Worm (Caenorhabditis elegans) whole organism, L3 larva: ENCODE data around the gene srbc-14.

Experiments used
- ZK546.5 ChIP-seq: sonication (generic microtip); optimal IDR thresholded peaks from 2 replicates; lab custom pipeline; 2017; ENCODE audit warnings: missing biosample characterization, missing genetic modification characterization
- aly-2 ChIP-seq: fragments of 150-350 bp; optimal IDR thresholded peaks from 2 replicates; lab custom pipeline; 2014; ENCODE audit warnings: missing biosample characterization, missing genetic modification characterization
- ama-1 ChIP-seq: fragments of 150-350 bp; optimal IDR thresholded peaks from 2 replicates; lab custom pipeline; 2018
- ceh-16 ChIP-seq: sonication (generic microtip); optimal IDR thresholded peaks from 2 replicates; lab custom pipeline; 2017; ENCODE audit warnings: missing biosample characterization, missing genetic modification characterization
- ceh-9 ChIP-seq: sonication (generic microtip); optimal IDR thresholded peaks from 2 replicates; lab custom pipeline; 2018; ENCODE audit warnings: missing biosample characterization, missing genetic modification characterization
- daf-12 ChIP-seq: fragments of 150-350 bp; optimal IDR thresholded peaks from 2 replicates; lab custom pipeline; 2014; ENCODE audit warnings: missing biosample characterization, missing genetic modification reagents, missing genetic modification characterization
- egl-27 ChIP-seq: sonication (generic microtip); optimal IDR thresholded peaks from 4 replicates; lab custom pipeline; 2017; ENCODE audit warnings: missing biosample characterization, missing genetic modification reagents, missing genetic modification characterization
- egl-5 ChIP-seq: fragments of 150-350 bp; optimal IDR thresholded peaks from 2 replicates; lab custom pipeline; 2017; ENCODE audit warnings: missing biosample characterization, missing genetic modification reagents, missing genetic modification characterization, inconsistent platforms
- elt-2 ChIP-seq: sonication (generic microtip); optimal IDR thresholded peaks from 2 replicates; lab custom pipeline; 2016; ENCODE audit warnings: missing genetic modification reagents, mild to moderate bottlenecking, missing genetic modification characterization, missing compliant biosample characterization
- elt-3 ChIP-seq, 3 experiments: fragments of 150-350 bp in 1 of 3; sonication (generic microtip) in 2 of 3; optimal IDR thresholded peaks; 2 replicates in 2 of 3; 4 replicates in 1 of 3; lab custom pipeline; 2014 to 2017; ENCODE audit warnings: missing biosample characterization in 3 of 3, missing genetic modification characterization in 3 of 3
- eor-1 ChIP-seq, 2 experiments: fragments of 150-350 bp; optimal IDR thresholded peaks; 2 replicates each; lab custom pipeline; 2014 to 2018; ENCODE audit warnings: missing biosample characterization in 2 of 2, missing genetic modification characterization in 2 of 2
- fkh-10 ChIP-seq: sonication (generic microtip); optimal IDR thresholded peaks from 2 replicates; lab custom pipeline; 2017; ENCODE audit warnings: missing biosample characterization, missing genetic modification reagents, missing genetic modification characterization
- fkh-2 ChIP-seq: fragments of 150-350 bp; optimal IDR thresholded peaks from 2 replicates; lab custom pipeline; 2014; ENCODE audit warnings: missing biosample characterization, missing genetic modification reagents, missing genetic modification characterization
- hmg-11 ChIP-seq: sonication (generic microtip); optimal IDR thresholded peaks from 2 replicates; lab custom pipeline; 2016; ENCODE audit warnings: missing genetic modification characterization, missing compliant biosample characterization
- jun-1 ChIP-seq: fragments of 150-350 bp; optimal IDR thresholded peaks from 2 replicates; lab custom pipeline; 2014; ENCODE audit warnings: missing biosample characterization, missing genetic modification reagents, missing genetic modification characterization
- lin-39 ChIP-seq: fragments of 150-350 bp; optimal IDR thresholded peaks from 2 replicates; lab custom pipeline; 2018; ENCODE audit warnings: missing biosample characterization, missing genetic modification reagents, missing genetic modification characterization
- lsy-12 ChIP-seq: sonication (generic microtip); optimal IDR thresholded peaks from 2 replicates; lab custom pipeline; 2016; ENCODE audit warnings: mild to moderate bottlenecking, missing genetic modification characterization, missing compliant biosample characterization
- mdl-1 ChIP-seq: fragments of 150-350 bp; optimal IDR thresholded peaks from 2 replicates; lab custom pipeline; 2014; ENCODE audit warnings: missing biosample characterization, missing genetic modification characterization
- mml-1 ChIP-seq: fragments of 150-350 bp; sonication (generic microtip); optimal IDR thresholded peaks from 3 replicates; lab custom pipeline; 2014; ENCODE audit warnings: missing biosample characterization, missing genetic modification characterization
- nfya-1 ChIP-seq: sonication (generic microtip); optimal IDR thresholded peaks from 2 replicates; lab custom pipeline; 2017; ENCODE audit warnings: missing genetic modification characterization, mild to moderate bottlenecking, missing compliant biosample characterization, antibody characterized with exemption, moderate library complexity; ENCODE audit not compliant: insufficient read depth
- nhr-11 ChIP-seq: fragments of 150-350 bp; optimal IDR thresholded peaks from 2 replicates; lab custom pipeline; 2014; ENCODE audit warnings: missing biosample characterization, missing genetic modification characterization
- nhr-12 ChIP-seq: fragments of 150-350 bp; optimal IDR thresholded peaks from 2 replicates; lab custom pipeline; 2014; ENCODE audit warnings: missing biosample characterization, missing genetic modification characterization
- nhr-237 ChIP-seq: fragments of 150-350 bp; optimal IDR thresholded peaks from 2 replicates; lab custom pipeline; 2014; ENCODE audit warnings: missing biosample characterization, missing genetic modification characterization
- nhr-25 ChIP-seq: sonication (generic microtip); optimal IDR thresholded peaks from 2 replicates; lab custom pipeline; 2017; ENCODE audit warnings: missing biosample characterization, missing genetic modification characterization
- nhr-43 ChIP-seq: sonication (generic microtip); optimal IDR thresholded peaks from 2 replicates; lab custom pipeline; 2016; ENCODE audit warnings: mild to moderate bottlenecking, missing genetic modification characterization, missing compliant biosample characterization; ENCODE audit not compliant: poor library complexity, severe bottlenecking
- nhr-67 ChIP-seq: fragments of 150-350 bp; optimal IDR thresholded peaks from 2 replicates; lab custom pipeline; 2014; ENCODE audit warnings: missing biosample characterization, missing genetic modification characterization
- nhr-76 ChIP-seq: fragments of 150-350 bp; sonication (generic microtip); optimal IDR thresholded peaks from 5 replicates; lab custom pipeline; 2014; ENCODE audit warnings: missing biosample characterization, missing genetic modification characterization
- nhr-77 ChIP-seq: fragments of 150-350 bp; optimal IDR thresholded peaks from 2 replicates; lab custom pipeline; 2014; ENCODE audit warnings: missing biosample characterization, missing genetic modification characterization
- pqm-1 ChIP-seq: fragments of 150-350 bp; optimal IDR thresholded peaks from 2 replicates; lab custom pipeline; 2017; ENCODE audit warnings: missing biosample characterization, missing genetic modification characterization, inconsistent platforms
- sea-2 ChIP-seq: fragments of 150-350 bp; sonication (generic microtip); optimal IDR thresholded peaks from 4 replicates; lab custom pipeline; 2014; ENCODE audit warnings: missing biosample characterization, missing genetic modification reagents, missing genetic modification characterization
- unc-39 ChIP-seq: sonication (generic microtip); optimal IDR thresholded peaks from 4 replicates; lab custom pipeline; 2017; ENCODE audit warnings: missing biosample characterization, missing genetic modification characterization
- unc-62 ChIP-seq: fragments of 150-350 bp; sonication (generic microtip); optimal IDR thresholded peaks from 4 replicates; lab custom pipeline; 2014; ENCODE audit warnings: missing biosample characterization, missing genetic modification reagents, missing genetic modification characterization
- ztf-11 ChIP-seq: fragments of 150-350 bp; optimal IDR thresholded peaks from 2 replicates; lab custom pipeline; 2014; ENCODE audit warnings: missing biosample characterization, missing genetic modification characterization
- ztf-4 ChIP-seq: fragments of 150-350 bp; optimal IDR thresholded peaks from 2 replicates; lab custom pipeline; 2014; ENCODE audit warnings: missing biosample characterization, missing genetic modification characterization

Gene srbc-14

ce11 chrV:17071578-17071977, at the start of gene srbc-14:
TSS of gene srbc-14 (minus strand) at chrV:17071678.
- TF ChIP-seq eor-1 (tag; optimal IDR thresholded peaks at IDR 0.05; lab: Kevin White, UChicago) (no peak), ZK546.5 (no peak), unc-39 (tag; lab: Kevin White, UChicago) (no peak), mdl-1 (tag; lab: Kevin White, UChicago) (no peak), egl-27 (tag; lab: Kevin White, UChicago) (no peak), lin-39 (no peak), daf-12 (tag; lab: Kevin White, UChicago) (no peak), nhr-67 (tag; lab: Kevin White, UChicago) (no peak), ceh-9 (tag; lab: Kevin White, UChicago) (no peak), nhr-237 (tag; lab: Kevin White, UChicago) (no peak), ztf-11 (tag; lab: Kevin White, UChicago) (no peak), aly-2 (no peak), nhr-43 (no peak), nhr-12 (tag; lab: Kevin White, UChicago) (no peak), hmg-11 (tag; lab: Kevin White, UChicago) (no peak), ceh-16 (tag; lab: Kevin White, UChicago) (no peak), elt-2 (tag; lab: Kevin White, UChicago) (no peak)

DNA sequence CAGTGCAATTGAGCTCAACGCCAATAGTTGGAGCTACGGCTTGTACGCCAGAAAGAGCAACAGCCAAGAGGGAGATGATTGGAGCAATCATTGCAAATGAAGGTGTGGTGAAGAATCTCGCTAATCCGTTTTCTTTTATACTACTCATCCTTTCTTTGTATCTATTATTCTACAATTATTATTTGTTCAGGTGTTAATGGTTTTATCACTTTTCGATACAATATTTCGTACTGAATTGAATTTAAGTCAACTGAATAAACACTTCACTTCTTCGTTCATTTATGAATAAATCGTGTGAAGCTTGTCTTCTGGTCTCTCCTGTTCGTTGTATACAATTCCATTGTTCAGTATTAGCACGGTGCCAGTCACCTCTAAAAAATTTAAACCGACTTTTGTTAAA, 36.8 kb upstream of the srbc-14 start, which contains the start of gene ZK218.11:
Gene ZK218.11 (minus strand): TSS at position 101 of the 400 bp plus-strand sequence.
- TF ChIP-seq ceh-16 (tag; lab: Kevin White, UChicago) (no peak), ztf-11 (tag; lab: Kevin White, UChicago) (no peak), elt-2 (tag; lab: Kevin White, UChicago) (no peak), aly-2 (no peak), ceh-9 (tag; lab: Kevin White, UChicago) (no peak), mml-1 (no peak), nfya-1 (tag; lab: Kevin White, UChicago) (no peak), nhr-77 (tag; lab: Kevin White, UChicago) (no peak)

- TF ChIP-seq nhr-12 (tag; lab: Kevin White, UChicago) (no peak), fkh-2 (tag; lab: Kevin White, UChicago) (no peak), egl-5 (tag; lab: Kevin White, UChicago) (no peak), nhr-76 (tag; lab: Kevin White, UChicago) (no peak), pqm-1 (no peak), sea-2 (GFP tag; lab: Kevin White, UChicago) (no peak), lsy-12 (tag; lab: Kevin White, UChicago) (no peak), nhr-237 (tag; lab: Kevin White, UChicago) (no peak), ceh-16 (tag; lab: Kevin White, UChicago) (no peak), jun-1 (tag; lab: Kevin White, UChicago) (no peak), ztf-4 (tag; lab: Kevin White, UChicago) (no peak), ZK546.5 (no peak), nhr-11 (tag; lab: Kevin White, UChicago) (no peak), nfya-1 (tag; lab: Kevin White, UChicago) (no peak)
Observed at ce11 chrV:17105483-17105882, 34.0 kb upstream of the srbc-14 start, which contains the start of gene ZK218.7. TSS of gene ZK218.7 (plus strand) at chrV:17105783.

DNA sequence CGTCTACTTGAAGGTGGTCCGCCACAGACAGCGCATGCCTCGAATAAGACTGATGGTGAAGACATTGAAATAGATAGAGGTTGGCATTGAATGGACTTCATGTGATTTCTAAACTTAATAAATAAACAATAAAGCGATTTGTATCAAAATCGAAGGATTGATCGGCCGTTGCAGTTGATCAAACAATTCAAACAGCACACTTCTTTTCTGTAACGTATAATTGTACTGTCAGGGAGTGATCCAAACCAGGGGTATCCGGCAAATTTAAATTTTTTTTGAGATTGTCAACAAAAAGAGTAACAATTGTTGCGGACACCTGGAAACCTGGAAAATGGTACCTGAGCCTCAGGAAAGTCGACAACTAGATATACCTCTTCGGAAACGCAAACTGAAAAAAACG, 33.0 kb upstream of the srbc-14 start, which contains the start of gene nhr-248:
Gene nhr-248 (minus strand): TSS at position 101 of the 400 bp plus-strand sequence.
- TF ChIP-seq elt-3 (tag; optimal IDR thresholded peaks at IDR 0.05; lab: Kevin White, UChicago) (no peak), ceh-9 (tag; lab: Kevin White, UChicago) (no peak), unc-62 (GFP tag; lab: Kevin White, UChicago) (no peak), aly-2 (no peak), mml-1 (no peak), pqm-1 (no peak), fkh-10 (GFP tag; lab: Kevin White, UChicago) (no peak), fkh-2 (tag; lab: Kevin White, UChicago) (no peak), ztf-4 (tag; lab: Kevin White, UChicago) (no peak), nhr-25 (tag; lab: Kevin White, UChicago) (no peak), ama-1 (lab: Kevin White, UChicago) (no peak), nhr-67 (tag; lab: Kevin White, UChicago) (no peak), nhr-237 (tag; lab: Kevin White, UChicago) (no peak), unc-39 (tag; lab: Kevin White, UChicago) (no peak), eor-1 (tag; optimal IDR thresholded peaks at IDR 0.05; lab: Kevin White, UChicago) (no peak), jun-1 (tag; lab: Kevin White, UChicago) (no peak), nfya-1 (tag; lab: Kevin White, UChicago) (no peak)
